Worm (Caenorhabditis elegans) whole organism, L1 larva: ENCODE results near the gene ubq-2.

ENCODE experiments used
- nhr-11 ChIP-seq: fragments of 150-350 bp; optimal IDR thresholded peaks from 2 replicates; lab custom pipeline; 2014; ENCODE audit warnings: missing biosample characterization, missing genetic modification characterization
- nhr-12 ChIP-seq: sonication (generic microtip); optimal IDR thresholded peaks from 2 replicates; lab custom pipeline; 2017; ENCODE audit warnings: missing biosample characterization, missing genetic modification characterization
- nhr-237 ChIP-seq: fragments of 150-350 bp; optimal IDR thresholded peaks from 2 replicates; lab custom pipeline; 2014; ENCODE audit warnings: missing biosample characterization, missing genetic modification characterization
- nhr-84 ChIP-seq: sonication (generic microtip); optimal IDR thresholded peaks from 2 replicates; lab custom pipeline; 2017; ENCODE audit warnings: missing biosample characterization, missing genetic modification characterization
- unc-86 ChIP-seq: sonication (generic microtip); optimal IDR thresholded peaks from 2 replicates; lab custom pipeline; 2016; ENCODE audit warnings: missing genetic modification characterization, missing compliant biosample characterization
- unc-98 ChIP-seq: fragments of 200-800 bp; sonication (Bioruptor generic); IDR thresholded peaks from 2 replicates; pipeline ENCODE4 v1.3.6; 2022; ENCODE audit warnings: missing genetic modification characterization, missing compliant biosample characterization

DNA sequence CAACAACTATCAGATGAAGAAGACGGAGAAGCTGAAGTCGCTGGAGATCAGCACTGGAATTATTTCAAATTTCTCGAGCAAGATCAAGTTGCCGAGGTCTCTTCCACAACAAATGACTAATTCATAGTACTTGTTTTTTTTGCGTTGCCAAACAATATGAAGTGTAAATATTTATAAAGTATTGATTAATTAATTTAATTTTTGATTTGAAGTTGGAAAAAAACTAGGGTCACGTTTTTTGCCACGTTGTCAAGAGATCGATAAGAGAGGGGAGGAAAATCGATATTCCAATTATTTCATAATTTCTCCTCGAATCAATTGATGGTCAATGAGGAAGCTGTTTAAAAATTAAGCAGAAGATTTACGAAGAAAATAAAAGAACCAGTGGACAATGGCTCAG is 26.8 kb upstream of the ubq-2 start, which contains the start of gene snf-7:
- TF ChIP-seq unc-98 (GFP tag; lab: Robert Waterston, UW) (no peak), nhr-12 (tag; lab: Kevin White, UChicago) (no peak), unc-86 (tag; lab: Kevin White, UChicago) (no peak), nhr-84 (tag; lab: Kevin White, UChicago) (no peak), nhr-11 (tag; lab: Kevin White, UChicago) (no peak), nhr-237 (tag; lab: Kevin White, UChicago) (no peak)
